Fruit fly (Drosophila melanogaster): ENCODE measurements around the gene Bx.

DNA sequence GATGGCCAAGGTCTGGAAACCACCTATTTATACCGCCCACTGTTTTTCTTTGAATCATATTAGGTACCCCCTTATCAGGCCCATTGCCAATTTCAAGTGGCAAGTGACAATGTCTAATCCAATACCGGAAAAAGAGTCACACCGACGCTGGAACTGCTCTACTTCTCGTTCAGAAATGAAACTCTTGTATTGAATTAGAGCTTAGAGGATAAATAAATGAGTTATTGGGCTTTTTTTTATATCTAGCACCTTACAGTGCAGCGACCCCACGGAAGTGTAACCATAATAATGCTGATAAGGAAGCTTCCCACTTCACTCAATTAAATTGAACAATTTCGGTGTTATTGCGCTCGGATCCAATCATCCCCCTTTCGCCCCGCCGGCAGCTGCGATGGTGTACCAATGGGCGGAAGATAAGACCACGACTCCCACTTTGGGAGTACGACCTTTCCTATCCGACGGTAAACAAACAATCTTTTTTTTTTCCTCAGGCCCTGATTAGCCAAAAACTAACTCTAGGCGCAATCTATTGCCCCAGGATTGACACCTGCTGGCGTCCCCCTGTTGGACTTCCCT lies 21.0 kb upstream of the Bx start, which contains the start of gene CG15043:
- TF ChIP-seq pan (optimal IDR thresholded peaks at IDR 0.05) (no peak), usp (GFP tag; optimal IDR thresholded peaks at IDR 0.05) (no peak), CG8478 (optimal IDR thresholded peaks at IDR 0.05) (no peak), psq (optimal IDR thresholded peaks at IDR 0.05) (no peak), EcR (GFP tag; optimal IDR thresholded peaks at IDR 0.05) (no peak)

All from whole organism.